Fruit fly (Drosophila melanogaster) whole organism, wandering third instar larva: ENCODE measurements around the gene nom.

ENCODE experiments used
- Rel ChIP-seq, 2 experiments: fragments of 200-800 bp; sonication (Bioruptor generic) in 1 of 2; optimal IDR thresholded peaks; 2 replicates in 1 of 2; 3 replicates in 1 of 2; lab custom pipeline; 2016 to 2019; ENCODE audit warnings: mild to moderate bottlenecking in 2 of 2, missing biosample characterization in 2 of 2, missing genetic modification characterization in 2 of 2, moderate library complexity in 1 of 2
- dmrt93B ChIP-seq: fragments of 200-800 bp; sonication (Bioruptor generic); optimal IDR thresholded peaks from 2 replicates; lab custom pipeline; 2018; ENCODE audit warnings: missing biosample characterization, mild to moderate bottlenecking, missing genetic modification characterization
- psq ChIP-seq: fragments of 200-800 bp; sonication (Bioruptor generic); optimal IDR thresholded peaks from 3 replicates; lab custom pipeline; 2017; ENCODE audit warnings: missing biosample characterization, mild to moderate bottlenecking, missing genetic modification characterization, moderate library complexity
- sv ChIP-seq: fragments of 200-800 bp; sonication (Bioruptor generic); optimal IDR thresholded peaks from 3 replicates; lab custom pipeline; 2016; ENCODE audit warnings: missing biosample characterization, missing genetic modification characterization

dm6 chr3R:8726632-8727031 lies 3.7 kb downstream of the nom start, which contains the start of gene CG8159:
- no peak for TF ChIP-seq sv
- TF ChIP-seq Rel (GFP tag; optimal IDR thresholded peaks at IDR 0.05; lab: Kevin White, UChicago), result no peak
- TF ChIP-seq Rel (tag; optimal IDR thresholded peaks at IDR 0.05; lab: Kevin White, UChicago), result peak; percentile 97
- TF ChIP-seq psq, result no peak
- no peak for TF ChIP-seq dmrt93B (GFP tag; lab: Kevin White, UChicago)
